Worm (Caenorhabditis elegans): ENCODE results near the gene H06A10.1.

- TF ChIP-seq fos-1 (tag; optimal IDR thresholded peaks at IDR 0.05) (no peak), unc-39 (tag; optimal IDR thresholded peaks at IDR 0.05) (no peak), R02D3.7 (tag; optimal IDR thresholded peaks at IDR 0.05) (no peak), ama-1 (optimal IDR thresholded peaks at IDR 0.05) (no peak)
Measured at ce11 chrX:13532424-13533309, 25.3 kb downstream of the H06A10.1 start, which contains the start of gene acr-12.
